Fruit fly (Drosophila melanogaster): ENCODE data around the gene CG31041.
A peak's percentile ranks its signal among the peaks of the same experiment; 100 is the strongest.

- TF ChIP-seq Eip78C (GFP tag), result peak; percentile 97
- peak; percentile 94 for TF ChIP-seq CG7368 (GFP tag; optimal IDR thresholded peaks at IDR 0.05)
- peak; percentile 91 to 97 for TF ChIP-seq ss (GFP tag; optimal IDR thresholded peaks at IDR 0.05)
- peak; percentile 98 for TF ChIP-seq CG8632 (GFP tag; optimal IDR thresholded peaks at IDR 0.05)
- peak; percentile 95 for TF ChIP-seq lz (GFP tag; optimal IDR thresholded peaks at IDR 0.05)
- TF ChIP-seq eg (GFP tag; IDR thresholded peaks at IDR 0.05), result peak; percentile 99
- TF ChIP-seq Sox14 (GFP tag; optimal IDR thresholded peaks at IDR 0.05), result peak; percentile 93
- peak; percentile 97 for TF ChIP-seq acj6 (GFP tag; optimal IDR thresholded peaks at IDR 0.05)
- peak; percentile 97 for TF ChIP-seq CG6854 (GFP tag; optimal IDR thresholded peaks at IDR 0.05)
- peak; percentile 99 for TF ChIP-seq CG6163 (GFP tag; IDR thresholded peaks at IDR 0.05)
- peak; percentile 93 for TF ChIP-seq Sox102F (GFP tag; optimal IDR thresholded peaks at IDR 0.05)
- TF ChIP-seq Hr38 (GFP tag; optimal IDR thresholded peaks at IDR 0.05), result no peak
These were observed 27.9 kb upstream of the CG31041 start, which contains the start of gene CG1907 for dm6 chr3R:29618515-29619157.

All from whole organism, prepupa.